Worm (Caenorhabditis elegans) whole organism, L2 larva: ENCODE data around the gene sod-5.

Experiments used
- ama-1 ChIP-seq: fragments of 150-350 bp; optimal IDR thresholded peaks from 2 replicates; lab custom pipeline; 2018; ENCODE audit warnings: inconsistent platforms
- nhr-11 ChIP-seq: fragments of 150-350 bp; optimal IDR thresholded peaks from 2 replicates; lab custom pipeline; 2014; ENCODE audit warnings: missing biosample characterization, missing genetic modification characterization
- sem-4 ChIP-seq: fragments of 150-350 bp; optimal IDR thresholded peaks from 2 replicates; lab custom pipeline; 2014; ENCODE audit warnings: missing biosample characterization, missing genetic modification reagents, missing genetic modification characterization
- skn-1 ChIP-seq: sonication (generic microtip); optimal IDR thresholded peaks from 2 replicates; lab custom pipeline; 2017; ENCODE audit warnings: missing biosample characterization, missing genetic modification characterization
- unc-62 ChIP-seq: fragments of 150-350 bp; optimal IDR thresholded peaks from 2 replicates; lab custom pipeline; 2014; ENCODE audit warnings: missing biosample characterization, missing genetic modification reagents, missing genetic modification characterization

DNA sequence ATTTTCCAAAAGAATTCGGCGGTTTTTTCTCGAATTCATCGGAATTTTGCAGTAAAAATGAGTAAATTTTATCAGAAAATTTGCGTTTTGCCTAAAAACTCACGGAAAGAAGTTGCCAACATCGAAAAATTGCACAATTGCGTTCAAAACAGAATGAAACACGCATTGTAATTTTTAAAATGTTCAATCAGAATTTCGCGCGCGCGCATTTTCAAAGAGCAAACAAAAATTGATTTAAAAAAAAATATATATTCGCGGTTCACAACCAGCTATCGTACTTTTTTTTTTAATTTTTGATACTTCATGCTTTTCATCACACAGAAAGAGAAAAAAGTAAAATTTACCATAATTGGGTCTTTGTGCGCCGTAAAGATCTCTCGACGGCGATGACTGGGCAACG lies 42.5 kb upstream of the sod-5 start:
- TF ChIP-seq unc-62 (GFP tag; lab: Kevin White, UChicago) (no peak), skn-1 (tag; lab: Kevin White, UChicago) (no peak), sem-4 (tag; lab: Kevin White, UChicago) (no peak), ama-1 (lab: Kevin White, UChicago) (no peak), nhr-11 (tag; lab: Kevin White, UChicago) (no peak)
